Fruit fly (Drosophila melanogaster): ENCODE measurements around the gene CG10038.

dm6 chr3R:12365887-12366286, 15.4 kb upstream of the CG10038 start:
- TF ChIP-seq psq (optimal IDR thresholded peaks at IDR 0.05), result no peak
- TF ChIP-seq Sin3A (optimal IDR thresholded peaks at IDR 0.05), result no peak
- TF ChIP-seq ttk (optimal IDR thresholded peaks at IDR 0.05), result no peak

All from Kc167 (cell line).